Worm (Caenorhabditis elegans): ENCODE results near the gene F47B10.9.
A peak's percentile ranks its signal among the peaks of the same experiment; 100 is the strongest.

ce11 chrX:10963453-10964046 lies 49.7 kb upstream of the F47B10.9 start, which contains the start of gene nas-10:
- TF ChIP-seq ama-1 (optimal IDR thresholded peaks at IDR 0.05) (no peak), daf-8 (GFP tag; IDR thresholded peaks at IDR 0.05) (0 out of 2 replicates have a peak, but pooled peaks have one; percentile 18), spr-1 (tag; optimal IDR thresholded peaks at IDR 0.05) (peak; percentile 71), skn-1 (tag; optimal IDR thresholded peaks at IDR 0.05) (no peak), pha-4 (GFP tag; IDR thresholded peaks at IDR 0.05) (no peak; the same call in 1 of the 2 replicates), pha-4 (tag; optimal IDR thresholded peaks at IDR 0.05) (no peak), lin-15B (tag; optimal IDR thresholded peaks at IDR 0.05) (no peak), lsy-2 (tag; optimal IDR thresholded peaks at IDR 0.05) (no peak), snpc-4 (tag; optimal IDR thresholded peaks at IDR 0.05) (no peak), unc-130 (GFP tag; optimal IDR thresholded peaks at IDR 0.05) (peak; percentile 23)

Measured in whole organism, L4 larva.